Fruit fly (Drosophila melanogaster): ENCODE results near the gene Slc25A46a.

dm6 chrX:15940956-15941246, 42.7 kb upstream of the Slc25A46a start, which contains the start of gene CG8924:
- TF ChIP-seq EcR (GFP tag; optimal IDR thresholded peaks at IDR 0.05) (no peak), psq (optimal IDR thresholded peaks at IDR 0.05) (no peak), usp (GFP tag; optimal IDR thresholded peaks at IDR 0.05) (no peak), pan (optimal IDR thresholded peaks at IDR 0.05) (no peak), Dll (optimal IDR thresholded peaks at IDR 0.05) (no peak)
